Fruit fly (Drosophila melanogaster) whole organism, wandering third instar larva: ENCODE data around the gene Cdep.

Experiments used
- Abd-B ChIP-seq: fragments of >200 bp; optimal IDR thresholded peaks from 2 replicates; lab custom pipeline; 2017; ENCODE audit warnings: missing biosample characterization, missing genetic modification characterization
- CG32264 ChIP-seq: fragments of 200-800 bp; sonication (Bioruptor generic); optimal IDR thresholded peaks from 2 replicates; lab custom pipeline; 2016; ENCODE audit warnings: missing biosample characterization, missing genetic modification characterization
- CG9705 ChIP-seq: fragments of 200-800 bp; sonication (Bioruptor generic); optimal IDR thresholded peaks from 2 replicates; lab custom pipeline; 2018; ENCODE audit warnings: missing biosample characterization, mild to moderate bottlenecking, missing genetic modification characterization
- CrebA ChIP-seq: fragments of 200-800 bp; sonication (Bioruptor generic); optimal IDR thresholded peaks from 2 replicates; lab custom pipeline; 2016; ENCODE audit warnings: missing biosample characterization, mild to moderate bottlenecking, missing genetic modification characterization, borderline replicate concordance
- Dif ChIP-seq: fragments of 200-275, 200-300 bp; sonication (Bioruptor generic); optimal IDR thresholded peaks from 2 replicates; lab custom pipeline; 2018; ENCODE audit warnings: missing biosample characterization, missing genetic modification characterization; ENCODE audit not compliant: partially characterized antibody
- GATAd ChIP-seq: sonication (Bioruptor generic); optimal IDR thresholded peaks from 2 replicates; lab custom pipeline; 2016; ENCODE audit warnings: missing biosample characterization, missing genetic modification characterization
- HLH106 ChIP-seq: fragments of 200-800 bp; optimal IDR thresholded peaks from 3 replicates; lab custom pipeline; 2019; ENCODE audit warnings: missing biosample characterization, mild to moderate bottlenecking, missing genetic modification characterization, moderate library complexity
- Hnf4 ChIP-seq: fragments of 200-800 bp; sonication (Bioruptor generic); optimal IDR thresholded peaks from 2 replicates; lab custom pipeline; 2016; ENCODE audit warnings: missing biosample characterization, mild to moderate bottlenecking, missing genetic modification characterization
- Hr78 ChIP-seq: fragments of >200 bp; optimal IDR thresholded peaks from 2 replicates; lab custom pipeline; 2017; ENCODE audit warnings: missing biosample characterization, missing genetic modification characterization
- Hr83 ChIP-seq: fragments of 200-300 bp; sonication (Bioruptor generic); optimal IDR thresholded peaks from 2 replicates; lab custom pipeline; 2016; ENCODE audit warnings: missing biosample characterization, mild to moderate bottlenecking, missing genetic modification characterization, moderate library complexity; ENCODE audit not compliant: poor library complexity, severe bottlenecking
- Jra ChIP-seq: sonication (Bioruptor generic); optimal IDR thresholded peaks from 2 replicates; lab custom pipeline; 2016; ENCODE audit warnings: missing biosample characterization, missing genetic modification characterization
- Mio ChIP-seq: sonication (Bioruptor generic); optimal IDR thresholded peaks from 2 replicates; lab custom pipeline; 2016; ENCODE audit warnings: missing biosample characterization, missing genetic modification characterization
- Myc ChIP-seq: fragments of >200 bp; optimal IDR thresholded peaks from 2 replicates; lab custom pipeline; 2017
- N ChIP-seq: fragments of >200 bp; optimal IDR thresholded peaks from 2 replicates; lab custom pipeline; 2018; ENCODE audit warnings: missing biosample characterization, missing external identifiers, missing genetic modification characterization
- OdsH ChIP-seq: fragments of 200-800 bp; sonication (Bioruptor generic); optimal IDR thresholded peaks from 2 replicates; lab custom pipeline; 2016; ENCODE audit warnings: missing biosample characterization, mild to moderate bottlenecking, missing genetic modification characterization
- Rel ChIP-seq, 2 experiments: fragments of 200-800 bp; sonication (Bioruptor generic) in 1 of 2; optimal IDR thresholded peaks; 2 replicates in 1 of 2; 3 replicates in 1 of 2; lab custom pipeline; 2016 to 2019; ENCODE audit warnings: mild to moderate bottlenecking in 2 of 2, missing biosample characterization in 2 of 2, missing genetic modification characterization in 2 of 2, moderate library complexity in 1 of 2
- Sp1 ChIP-seq: fragments of 200-800 bp; sonication (Bioruptor generic); optimal IDR thresholded peaks from 3 replicates; lab custom pipeline; 2019; ENCODE audit warnings: missing biosample characterization, mild to moderate bottlenecking, missing genetic modification characterization, moderate library complexity
- Vsx2 ChIP-seq: fragments of 200-300, 225-300 bp; sonication (Bioruptor generic); optimal IDR thresholded peaks from 2 replicates; lab custom pipeline; 2018; ENCODE audit warnings: missing biosample characterization, missing genetic modification characterization; ENCODE audit not compliant: partially characterized antibody
- br ChIP-seq: fragments of 200-800 bp; sonication (Bioruptor generic); optimal IDR thresholded peaks from 2 replicates; lab custom pipeline; 2016; ENCODE audit warnings: missing biosample characterization, missing genetic modification characterization
- brk ChIP-seq: fragments of 200-800 bp; sonication (Bioruptor generic); optimal IDR thresholded peaks from 2 replicates; lab custom pipeline; 2016; ENCODE audit warnings: missing biosample characterization, mild to moderate bottlenecking, missing genetic modification characterization
- dl ChIP-seq, 2 experiments: fragments of 175-275, 200-275 bp in 1 of 2; fragments of 200-275 bp in 1 of 2; sonication (Bioruptor generic); optimal IDR thresholded peaks; lab custom pipeline; 2018; ENCODE audit warnings: mild to moderate bottlenecking in 2 of 2, missing biosample characterization in 2 of 2, missing genetic modification characterization in 2 of 2, moderate library complexity in 2 of 2; ENCODE audit not compliant: partially characterized antibody in 2 of 2, insufficient read depth in 1 of 2
- dmrt93B ChIP-seq: fragments of 200-800 bp; sonication (Bioruptor generic); optimal IDR thresholded peaks from 2 replicates; lab custom pipeline; 2018; ENCODE audit warnings: missing biosample characterization, mild to moderate bottlenecking, missing genetic modification characterization
- dsf ChIP-seq: sonication (Bioruptor generic); optimal IDR thresholded peaks from 2 replicates; lab custom pipeline; 2016; ENCODE audit warnings: missing biosample characterization, missing genetic modification characterization, borderline replicate concordance
- ey ChIP-seq: fragments of 200-800 bp; sonication (Bioruptor generic); optimal IDR thresholded peaks from 2 replicates; lab custom pipeline; 2016; ENCODE audit warnings: missing biosample characterization, missing genetic modification characterization
- foxo ChIP-seq, 2 experiments: fragments of 200-800 bp; sonication (Bioruptor generic); optimal IDR thresholded peaks; 2 replicates in 1 of 2; 3 replicates in 1 of 2; lab custom pipeline; 2016 to 2017; ENCODE audit warnings: missing biosample characterization in 2 of 2, missing genetic modification characterization in 2 of 2
- fru ChIP-seq: fragments of 200-800 bp; sonication (Bioruptor generic); optimal IDR thresholded peaks from 3 replicates; lab custom pipeline; 2016; ENCODE audit warnings: missing biosample characterization, mild to moderate bottlenecking, missing genetic modification characterization
- h ChIP-seq: fragments of 200-800 bp; sonication (Bioruptor generic); optimal IDR thresholded peaks from 3 replicates; lab custom pipeline; 2016; ENCODE audit warnings: missing biosample characterization, mild to moderate bottlenecking, missing genetic modification characterization
- jim ChIP-seq: fragments of 175-275, 200-325 bp; sonication (Bioruptor generic); optimal IDR thresholded peaks from 2 replicates; lab custom pipeline; 2016; ENCODE audit warnings: missing biosample characterization, mild to moderate bottlenecking, missing genetic modification characterization
- lola ChIP-seq: fragments of >200 bp; optimal IDR thresholded peaks from 2 replicates; lab custom pipeline; 2017; ENCODE audit warnings: missing biosample characterization, missing genetic modification characterization
- pan ChIP-seq: fragments of >200 bp; optimal IDR thresholded peaks from 2 replicates; lab custom pipeline; 2017
- psq ChIP-seq: fragments of 200-800 bp; sonication (Bioruptor generic); optimal IDR thresholded peaks from 3 replicates; lab custom pipeline; 2017; ENCODE audit warnings: missing biosample characterization, mild to moderate bottlenecking, missing genetic modification characterization, moderate library complexity
- rgr ChIP-seq: fragments of 200-800 bp; sonication (Bioruptor generic); optimal IDR thresholded peaks from 3 replicates; lab custom pipeline; 2016; ENCODE audit warnings: missing biosample characterization, mild to moderate bottlenecking, missing genetic modification characterization
- sage ChIP-seq: fragments of 200-800 bp; sonication (Bioruptor generic); optimal IDR thresholded peaks from 2 replicates; lab custom pipeline; 2016; ENCODE audit warnings: missing biosample characterization, mild to moderate bottlenecking, missing genetic modification characterization
- sv ChIP-seq: fragments of 200-800 bp; sonication (Bioruptor generic); optimal IDR thresholded peaks from 3 replicates; lab custom pipeline; 2016; ENCODE audit warnings: missing biosample characterization, missing genetic modification characterization
- tai ChIP-seq: sonication (Bioruptor generic); optimal IDR thresholded peaks from 2 replicates; lab custom pipeline; 2016; ENCODE audit warnings: missing biosample characterization, missing genetic modification characterization
- usp ChIP-seq: fragments of >200 bp; optimal IDR thresholded peaks from 2 replicates; lab custom pipeline; 2017; ENCODE audit warnings: missing biosample characterization, missing genetic modification characterization
- woc ChIP-seq: sonication (Bioruptor generic); optimal IDR thresholded peaks from 2 replicates; lab custom pipeline; 2016; ENCODE audit warnings: missing biosample characterization, mild to moderate bottlenecking, missing genetic modification characterization

Gene Cdep

dm6 chr3R:4966246-4966937, 56.0 kb downstream of the Cdep start:
- TF ChIP-seq Hr78 (no peak), rgr (GFP tag; lab: Kevin White, UChicago) (no peak), Mio (GFP tag; lab: Kevin White, UChicago) (no peak), CrebA (GFP tag; lab: Kevin White, UChicago) (no peak), sv (GFP tag; lab: Kevin White, UChicago) (no peak), GATAd (GFP tag; lab: Kevin White, UChicago) (no peak), Abd-B (GFP tag; lab: Kevin White, UChicago) (no peak), dsf (no peak), Rel (GFP tag; optimal IDR thresholded peaks at IDR 0.05; lab: Kevin White, UChicago) (no peak), Rel (tag; optimal IDR thresholded peaks at IDR 0.05; lab: Kevin White, UChicago) (no peak)

- TF ChIP-seq Sp1 (GFP tag; lab: Kevin White, UChicago) (no peak), woc (no peak), tai (GFP tag; lab: Kevin White, UChicago) (no peak), lola (GFP tag; lab: Kevin White, UChicago) (no peak), CG9705 (GFP tag; lab: Kevin White, UChicago) (no peak), OdsH (GFP tag; lab: Kevin White, UChicago) (no peak), br (GFP tag; lab: Kevin White, UChicago) (no peak), dl (GFP tag; optimal IDR thresholded peaks at IDR 0.05; lab: Kevin White, UChicago; ENCODE audit: insufficient read depth in 1 of 2, partially characterized antibody in 2 of 2) (no peak), Jra (GFP tag; lab: Kevin White, UChicago) (no peak), usp (GFP tag; lab: Kevin White, UChicago) (no peak), foxo (GFP tag; optimal IDR thresholded peaks at IDR 0.05; lab: Kevin White, UChicago) (no peak), HLH106 (no peak), dmrt93B (GFP tag; lab: Kevin White, UChicago) (no peak), fru (no peak), rgr (GFP tag; lab: Kevin White, UChicago) (no peak), Hr83 (GFP tag; lab: Kevin White, UChicago) (no peak), dsf (no peak), GATAd (GFP tag; lab: Kevin White, UChicago) (no peak), Mio (GFP tag; lab: Kevin White, UChicago) (no peak)
Observed at dm6 chr3R:4967281-4967680, 56.9 kb downstream of the Cdep start.

- peak; percentile 1 for TF ChIP-seq Hnf4 (GFP tag; lab: Kevin White, UChicago)
- TF ChIP-seq OdsH (GFP tag; lab: Kevin White, UChicago) = no peak
- TF ChIP-seq brk (GFP tag; lab: Kevin White, UChicago) = no peak
Observed at dm6 chr3R:4969199-4969778, 58.9 kb downstream of the Cdep start.

- TF ChIP-seq Mio (GFP tag; lab: Kevin White, UChicago) = no peak
- no peak for TF ChIP-seq Abd-B (GFP tag; lab: Kevin White, UChicago)
- TF ChIP-seq Hnf4 (GFP tag; lab: Kevin White, UChicago) = peak; percentile 70
- no peak for TF ChIP-seq CrebA (GFP tag; lab: Kevin White, UChicago)
- TF ChIP-seq fru = peak; percentile 12
- no peak for TF ChIP-seq usp (GFP tag; lab: Kevin White, UChicago)
- TF ChIP-seq h (GFP tag; lab: Kevin White, UChicago) = peak; percentile 24
- TF ChIP-seq Sp1 (GFP tag; lab: Kevin White, UChicago) = no peak
- no peak for TF ChIP-seq sage (GFP tag; lab: Kevin White, UChicago)
- peak; percentile 1 for TF ChIP-seq CG9705 (GFP tag; lab: Kevin White, UChicago)
- peak; percentile 9 for TF ChIP-seq sv (GFP tag; lab: Kevin White, UChicago)
- TF ChIP-seq tai (GFP tag; lab: Kevin White, UChicago) = peak; percentile 52
- no peak for TF ChIP-seq N (GFP tag; lab: Kevin White, UChicago)
- peak; percentile 40 for TF ChIP-seq HLH106
- no peak for TF ChIP-seq lola (GFP tag; lab: Kevin White, UChicago)
- TF ChIP-seq ey (GFP tag; lab: Kevin White, UChicago) = peak; percentile 36
- no peak for TF ChIP-seq dl (GFP tag; optimal IDR thresholded peaks at IDR 0.05; lab: Kevin White, UChicago; ENCODE audit: insufficient read depth in 1 of 2, partially characterized antibody in 2 of 2)
- TF ChIP-seq CG32264 (GFP tag; lab: Kevin White, UChicago) = no peak
- peak; percentile 15 for TF ChIP-seq OdsH (GFP tag; lab: Kevin White, UChicago)
- TF ChIP-seq Myc (lab: Kevin White, UChicago) = peak; percentile 49
- TF ChIP-seq brk (GFP tag; lab: Kevin White, UChicago) = no peak
- peak in 1 of 2 experiments; percentile 75 for TF ChIP-seq foxo (GFP tag; optimal IDR thresholded peaks at IDR 0.05; lab: Kevin White, UChicago)
- peak; percentile 8 for TF ChIP-seq br (GFP tag; lab: Kevin White, UChicago)
- TF ChIP-seq Jra (GFP tag; lab: Kevin White, UChicago) = peak; percentile 22
- TF ChIP-seq jim (GFP tag; lab: Kevin White, UChicago) = peak; percentile 11
- peak; percentile 52 for TF ChIP-seq rgr (GFP tag; lab: Kevin White, UChicago)
- no peak for TF ChIP-seq Dif (GFP tag; lab: Kevin White, UChicago)
- no peak for TF ChIP-seq psq
- no peak for TF ChIP-seq pan (lab: Kevin White, UChicago)
- TF ChIP-seq Vsx2 = no peak
Observed at dm6 chr3R:4970415-4971140, 60.2 kb downstream of the Cdep start.
